Worm (Caenorhabditis elegans): Measurements from ENCODE around the gene pitr-6.

ce11 chrII:12444679-12445376 lies at the start of gene pitr-6, which contains the start of gene W05H5.1:
- TF ChIP-seq aly-2 (tag; optimal IDR thresholded peaks at IDR 0.05) = no peak
- no peak for TF ChIP-seq nhr-43 (tag; optimal IDR thresholded peaks at IDR 0.05; ENCODE audit: poor library complexity, severe bottlenecking)
- no peak for TF ChIP-seq elt-3 (tag; optimal IDR thresholded peaks at IDR 0.05)
- TF ChIP-seq ceh-9 (tag; optimal IDR thresholded peaks at IDR 0.05) = no peak
